Fruit fly (Drosophila melanogaster): ENCODE measurements around the gene corto.
A peak's percentile ranks its signal among the peaks of the same experiment; 100 is the strongest.

corto gene

DNA sequence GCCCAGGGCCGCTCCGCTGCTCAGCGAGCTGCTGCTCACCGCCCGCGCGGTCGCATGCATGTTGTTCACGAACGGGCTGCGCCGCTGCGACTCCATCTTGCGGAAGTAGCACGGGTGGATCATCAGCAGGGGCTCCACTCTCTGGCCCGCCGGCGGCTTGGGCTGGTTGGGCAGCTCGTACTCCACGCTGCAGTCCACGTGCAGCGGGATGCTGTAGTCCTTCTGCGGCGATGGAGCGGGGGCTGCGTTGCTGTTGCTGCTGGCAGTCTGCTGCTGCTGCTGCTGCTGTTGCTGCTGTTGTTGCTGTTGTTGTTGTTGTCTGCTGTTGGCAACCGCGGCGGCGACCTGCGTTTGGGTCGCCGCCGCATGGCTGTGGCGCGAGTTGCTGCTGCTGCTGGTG, 1.5 kb downstream of the corto start:
- TF ChIP-seq Hr96 (GFP tag; optimal IDR thresholded peaks at IDR 0.05): no peak
- TF ChIP-seq CG7045 (GFP tag; optimal IDR thresholded peaks at IDR 0.05): no peak
- TF ChIP-seq Crg-1 (GFP tag; optimal IDR thresholded peaks at IDR 0.05): no peak
- TF ChIP-seq kay (GFP tag; ENCODE audit: borderline replicate concordance): no peak
- no peak for TF ChIP-seq CG7101 (tag; optimal IDR thresholded peaks at IDR 0.05)
- TF ChIP-seq CG1620 (GFP tag; optimal IDR thresholded peaks at IDR 0.05): no peak
- no peak for TF ChIP-seq CG11617 (GFP tag; optimal IDR thresholded peaks at IDR 0.05)
- no peak for TF ChIP-seq CG33017 (tag; optimal IDR thresholded peaks at IDR 0.05)
- TF ChIP-seq cic (GFP tag; optimal IDR thresholded peaks at IDR 0.05): no peak
- TF ChIP-seq cnc (optimal IDR thresholded peaks at IDR 0.05): no peak
- no peak for TF ChIP-seq pad (GFP tag; optimal IDR thresholded peaks at IDR 0.05)
- no peak for TF ChIP-seq Mnt (GFP tag; optimal IDR thresholded peaks at IDR 0.05)
- no peak for TF ChIP-seq toe (GFP tag; optimal IDR thresholded peaks at IDR 0.05)
- TF ChIP-seq ovo (GFP tag; optimal IDR thresholded peaks at IDR 0.05): no peak
- no peak for TF ChIP-seq tj (GFP tag; optimal IDR thresholded peaks at IDR 0.05)
- no peak for TF ChIP-seq CG5204 (GFP tag; optimal IDR thresholded peaks at IDR 0.05)
- TF ChIP-seq CG14711 (tag; optimal IDR thresholded peaks at IDR 0.05): no peak
- TF ChIP-seq bab1 (GFP tag; optimal IDR thresholded peaks at IDR 0.05): no peak

DNA sequence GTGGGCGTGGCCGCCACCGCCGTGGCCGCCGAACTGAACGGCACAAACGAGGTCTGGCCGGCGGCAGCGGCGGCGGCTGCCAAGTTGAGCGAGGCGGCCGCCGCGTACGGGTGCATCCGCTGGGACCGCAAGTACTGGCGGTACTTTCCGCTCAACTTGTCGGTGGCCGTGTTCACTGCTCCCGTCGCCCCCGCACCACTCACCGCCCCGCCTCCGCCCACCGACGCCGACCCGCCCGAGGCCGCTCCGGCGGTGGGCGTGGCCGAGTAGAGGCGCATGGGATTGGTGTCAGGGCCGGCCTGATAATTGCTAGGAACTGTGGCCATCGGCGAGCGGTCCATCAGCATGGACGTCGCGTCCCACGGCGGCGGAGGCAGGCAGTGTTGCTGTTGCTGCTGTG, 2.5 kb downstream of the corto start:
- TF ChIP-seq Clk (GFP tag; optimal IDR thresholded peaks at IDR 0.05) (no peak), kay (GFP tag; ENCODE audit: borderline replicate concordance) (no peak), Mnt (GFP tag; optimal IDR thresholded peaks at IDR 0.05) (no peak), CG7045 (GFP tag; optimal IDR thresholded peaks at IDR 0.05) (no peak), CG12768 (GFP tag; optimal IDR thresholded peaks at IDR 0.05) (no peak), pad (GFP tag; optimal IDR thresholded peaks at IDR 0.05) (no peak), cnc (optimal IDR thresholded peaks at IDR 0.05) (no peak), tj (GFP tag; optimal IDR thresholded peaks at IDR 0.05) (no peak), cic (GFP tag; optimal IDR thresholded peaks at IDR 0.05) (no peak), CG1620 (GFP tag; optimal IDR thresholded peaks at IDR 0.05) (no peak), bab1 (GFP tag; optimal IDR thresholded peaks at IDR 0.05) (no peak), CG33017 (tag; optimal IDR thresholded peaks at IDR 0.05) (no peak), CG7101 (tag; optimal IDR thresholded peaks at IDR 0.05) (no peak), CG11617 (GFP tag; optimal IDR thresholded peaks at IDR 0.05) (no peak)

DNA sequence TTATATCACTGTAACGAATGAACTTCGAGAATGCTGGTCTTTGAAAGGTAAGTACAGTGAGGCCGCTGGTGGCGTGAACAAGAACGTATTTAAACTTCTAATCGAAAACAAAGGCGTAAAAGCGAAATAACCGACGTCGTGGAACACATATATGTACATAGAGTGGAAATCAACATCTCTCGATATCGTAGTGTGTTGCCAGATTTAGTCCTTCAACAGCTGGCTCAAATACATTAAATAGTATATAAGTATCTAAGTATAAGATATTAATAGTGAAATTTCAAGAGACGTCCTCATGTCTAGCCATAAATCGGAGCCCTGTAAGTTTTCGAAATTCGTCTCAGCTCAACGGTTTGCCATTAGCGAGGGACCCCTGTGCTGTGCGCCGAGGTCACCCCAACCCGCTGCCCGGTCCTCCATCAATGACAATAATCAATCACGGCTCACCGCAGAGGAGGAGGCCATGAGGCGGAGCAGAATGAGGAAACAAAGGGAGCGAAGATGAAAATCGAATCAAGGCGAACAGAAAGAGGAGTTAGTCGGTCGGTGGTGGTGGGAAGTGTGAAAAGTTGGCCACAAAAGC, 3.8 kb downstream of the corto start:
- TF ChIP-seq CG7045 (GFP tag; optimal IDR thresholded peaks at IDR 0.05) (no peak), CG14711 (tag; optimal IDR thresholded peaks at IDR 0.05) (no peak), Clk (GFP tag; optimal IDR thresholded peaks at IDR 0.05) (no peak), Crg-1 (GFP tag; optimal IDR thresholded peaks at IDR 0.05) (no peak), toe (GFP tag; optimal IDR thresholded peaks at IDR 0.05) (no peak), CG33017 (tag; optimal IDR thresholded peaks at IDR 0.05) (no peak), kay (GFP tag; ENCODE audit: borderline replicate concordance) (peak; percentile 79), CG5204 (GFP tag; optimal IDR thresholded peaks at IDR 0.05) (no peak)

DNA sequence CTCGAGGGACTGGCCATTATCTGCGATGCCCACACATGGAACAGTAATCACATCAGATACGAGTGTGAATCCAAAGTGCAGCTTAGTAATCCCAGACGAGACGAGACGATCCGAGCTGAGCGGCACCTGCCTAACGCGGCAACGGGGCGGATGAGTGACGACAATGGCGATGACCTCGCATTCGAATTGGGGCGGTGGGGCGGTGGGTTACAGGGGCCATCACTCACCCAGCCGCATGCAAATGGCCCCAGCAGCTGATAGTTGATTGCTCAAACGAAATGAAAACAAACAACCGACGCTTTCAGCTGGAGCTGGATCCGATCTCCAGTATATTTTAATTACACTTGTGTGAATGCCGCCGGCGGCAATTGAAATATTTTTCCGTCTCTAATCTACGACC, 5.2 kb downstream of the corto start:
- TF ChIP-seq toe (GFP tag; optimal IDR thresholded peaks at IDR 0.05): no peak
- no peak for TF ChIP-seq pad (GFP tag; optimal IDR thresholded peaks at IDR 0.05)
- TF ChIP-seq CG11617 (GFP tag; optimal IDR thresholded peaks at IDR 0.05): no peak
- no peak for TF ChIP-seq CG1620 (GFP tag; optimal IDR thresholded peaks at IDR 0.05)
- TF ChIP-seq Crg-1 (GFP tag; optimal IDR thresholded peaks at IDR 0.05): no peak
- TF ChIP-seq CG14711 (tag; optimal IDR thresholded peaks at IDR 0.05): no peak
- TF ChIP-seq bab1 (GFP tag; optimal IDR thresholded peaks at IDR 0.05): no peak
- TF ChIP-seq kay (GFP tag; ENCODE audit: borderline replicate concordance): peak; percentile 62
- no peak for TF ChIP-seq Hr96 (GFP tag; optimal IDR thresholded peaks at IDR 0.05)
- TF ChIP-seq tj (GFP tag; optimal IDR thresholded peaks at IDR 0.05): no peak
- TF ChIP-seq Mnt (GFP tag; optimal IDR thresholded peaks at IDR 0.05): peak; percentile 42
- TF ChIP-seq CG33017 (tag; optimal IDR thresholded peaks at IDR 0.05): no peak
- TF ChIP-seq CG7045 (GFP tag; optimal IDR thresholded peaks at IDR 0.05): no peak
- peak; percentile 35 for TF ChIP-seq ovo (GFP tag; optimal IDR thresholded peaks at IDR 0.05)
- no peak for TF ChIP-seq CG7101 (tag; optimal IDR thresholded peaks at IDR 0.05)
- no peak for TF ChIP-seq Clk (GFP tag; optimal IDR thresholded peaks at IDR 0.05)
- peak; percentile 63 for TF ChIP-seq CG12768 (GFP tag; optimal IDR thresholded peaks at IDR 0.05)
- peak; percentile 77 for TF ChIP-seq cic (GFP tag; optimal IDR thresholded peaks at IDR 0.05)
- no peak for TF ChIP-seq cnc (optimal IDR thresholded peaks at IDR 0.05)
- TF ChIP-seq CG5204 (GFP tag; optimal IDR thresholded peaks at IDR 0.05): no peak

DNA sequence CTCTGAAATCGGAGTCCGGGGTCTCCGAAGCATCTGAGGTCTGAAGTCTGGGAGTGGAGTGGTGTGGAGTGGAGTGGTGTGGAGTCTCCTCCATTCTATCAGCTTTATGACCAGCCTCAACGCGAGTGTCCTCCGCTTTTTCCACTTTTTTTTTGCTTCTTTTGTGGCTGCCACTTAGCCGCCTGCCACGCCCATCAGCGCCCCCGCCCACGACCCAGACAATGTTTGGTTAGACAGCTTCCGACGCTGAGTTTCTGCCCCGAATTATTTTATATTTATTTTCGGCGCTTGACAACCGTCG, 6.4 kb downstream of the corto start:
- TF ChIP-seq Crg-1 (GFP tag; optimal IDR thresholded peaks at IDR 0.05) (no peak), bab1 (GFP tag; optimal IDR thresholded peaks at IDR 0.05) (no peak), cic (GFP tag; optimal IDR thresholded peaks at IDR 0.05) (no peak), tj (GFP tag; optimal IDR thresholded peaks at IDR 0.05) (no peak), Clk (GFP tag; optimal IDR thresholded peaks at IDR 0.05) (no peak), Hr96 (GFP tag; optimal IDR thresholded peaks at IDR 0.05) (no peak), CG7101 (tag; optimal IDR thresholded peaks at IDR 0.05) (no peak), cnc (optimal IDR thresholded peaks at IDR 0.05) (no peak), CG33017 (tag; optimal IDR thresholded peaks at IDR 0.05) (no peak), pad (GFP tag; optimal IDR thresholded peaks at IDR 0.05) (no peak), CG1620 (GFP tag; optimal IDR thresholded peaks at IDR 0.05) (no peak), toe (GFP tag; optimal IDR thresholded peaks at IDR 0.05) (no peak), CG5204 (GFP tag; optimal IDR thresholded peaks at IDR 0.05) (no peak), Mnt (GFP tag; optimal IDR thresholded peaks at IDR 0.05) (no peak), CG14711 (tag; optimal IDR thresholded peaks at IDR 0.05) (no peak), CG11617 (GFP tag; optimal IDR thresholded peaks at IDR 0.05) (no peak), ovo (GFP tag; optimal IDR thresholded peaks at IDR 0.05) (no peak), CG12768 (GFP tag; optimal IDR thresholded peaks at IDR 0.05) (no peak), kay (GFP tag; ENCODE audit: borderline replicate concordance) (no peak)
